Worm (Caenorhabditis elegans) whole organism, dauer: ENCODE data around the gene M03F4.6.

Source experiments
- unc-62 ChIP-seq: sonication (generic microtip); optimal IDR thresholded peaks from 2 replicates; lab custom pipeline; 2017; ENCODE audit warnings: missing biosample characterization, missing genetic modification reagents, missing genetic modification characterization

The M03F4.6 gene

ce11 chrX:4969228-4969627, at the start of gene M03F4.6:
M03F4.6 (minus strand) TSS chrX:4969328.
- TF ChIP-seq unc-62 (GFP tag; lab: Kevin White, UChicago) = no peak

DNA sequence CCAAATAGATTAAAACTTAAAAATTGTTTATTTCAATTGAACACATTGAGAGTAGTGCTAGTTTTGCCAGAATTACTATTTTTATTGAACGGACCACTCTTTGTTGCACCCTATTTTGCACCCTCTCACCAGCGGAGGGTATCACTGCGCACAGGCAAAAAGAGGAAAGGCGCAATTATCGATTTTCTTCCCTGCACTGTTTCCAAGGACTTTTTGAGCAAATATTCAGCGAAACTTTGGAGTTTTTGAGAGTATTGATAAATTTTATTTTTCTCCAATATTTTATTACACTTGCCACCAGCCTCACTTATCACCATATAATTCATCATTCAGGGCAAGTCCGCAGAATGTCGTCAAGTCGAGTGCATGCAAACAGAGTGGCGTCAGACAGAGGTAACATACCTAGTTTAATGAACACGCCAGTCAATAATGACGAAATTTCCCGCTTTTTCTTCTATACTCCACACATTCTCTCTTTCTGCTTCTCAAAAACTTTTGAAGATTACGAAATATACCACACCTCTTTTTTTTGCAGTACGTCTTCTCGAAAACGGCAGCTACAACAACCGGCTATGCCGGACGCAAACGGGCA, 49.0 kb upstream of the M03F4.6 start:
- no peak for TF ChIP-seq unc-62 (GFP tag; lab: Kevin White, UChicago)

DNA sequence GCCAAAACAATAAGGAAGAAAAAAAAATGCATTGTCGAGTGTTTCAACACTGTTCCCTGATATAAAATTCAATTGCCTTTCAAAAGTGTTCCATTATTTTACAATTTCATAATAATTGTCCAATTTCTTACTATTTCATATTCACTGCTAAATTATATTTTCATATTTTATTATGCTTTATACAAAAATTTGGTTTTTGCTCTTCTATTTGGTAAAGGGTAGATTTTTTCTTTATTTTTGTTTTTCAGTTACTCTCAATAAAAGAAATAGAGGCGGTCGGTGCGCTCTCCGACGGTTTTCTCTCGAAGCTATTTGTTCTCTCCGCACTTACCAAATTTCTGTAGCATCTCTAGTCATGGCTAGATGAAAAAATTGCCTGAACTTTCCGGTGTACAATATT, 48.5 kb upstream of the M03F4.6 start, which contains the start of gene sek-3:
Gene sek-3, plus strand, starts transcription at position 301 of the 400 bp plus-strand sequence.
- no peak for TF ChIP-seq unc-62 (GFP tag; lab: Kevin White, UChicago)

- TF ChIP-seq unc-62 (GFP tag; lab: Kevin White, UChicago) = no peak
Measured at ce11 chrX:5015775-5016174, 46.6 kb upstream of the M03F4.6 start, which contains the start of gene ZC449.8. ZC449.8 (plus strand) TSS chrX:5016075.

DNA sequence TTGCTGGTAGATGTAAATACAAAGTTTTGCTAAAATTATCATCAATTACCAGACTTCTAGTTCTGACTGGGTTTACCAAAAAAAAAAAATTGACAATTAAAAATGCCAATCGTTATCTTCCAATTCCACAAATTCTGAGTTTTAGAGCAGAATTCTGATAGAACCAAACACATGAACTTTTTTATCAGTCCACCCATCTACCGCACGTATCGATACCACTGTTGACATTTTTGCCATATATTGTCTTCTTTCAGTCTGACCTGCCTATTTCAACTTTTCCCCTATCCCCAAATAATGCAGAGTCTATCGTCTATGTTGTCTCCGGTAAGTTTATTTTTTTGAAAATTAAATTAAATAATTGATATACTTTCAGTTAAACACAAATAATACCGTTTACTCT, 44.7 kb upstream of the M03F4.6 start, which contains the start of gene ZC449.7:
Gene ZC449.7, plus strand, starts transcription at position 249 of the 400 bp plus-strand sequence.
- no peak for TF ChIP-seq unc-62 (GFP tag; lab: Kevin White, UChicago)

ce11 chrX:5009000-5009399, 39.9 kb upstream of the M03F4.6 start, which contains the start of gene hsd-3:
hsd-3 (plus strand) TSS chrX:5009300.
- no peak for TF ChIP-seq unc-62 (GFP tag; lab: Kevin White, UChicago)

- TF ChIP-seq unc-62 (GFP tag; lab: Kevin White, UChicago) = no peak
Measured at ce11 chrX:5006972-5007371, 37.8 kb upstream of the M03F4.6 start.

DNA sequence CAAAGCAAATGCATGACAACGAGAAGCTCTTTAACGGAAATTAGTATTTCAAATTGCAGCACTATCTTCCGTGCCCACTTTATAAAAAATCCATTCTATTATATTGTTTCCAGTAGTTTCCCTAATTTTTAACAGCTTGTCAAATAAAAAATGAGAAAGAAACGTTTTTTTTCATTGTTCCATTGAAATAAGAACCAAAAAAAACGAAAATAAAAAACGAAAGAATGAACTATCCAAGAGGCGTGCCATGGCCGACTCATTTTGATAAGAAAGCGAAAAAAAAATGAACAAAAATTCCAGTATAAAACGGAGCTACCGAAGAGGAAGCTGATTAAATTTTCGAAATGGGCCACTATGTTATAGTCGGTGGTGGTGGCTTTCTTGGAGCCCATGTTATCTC, 35.8 kb upstream of the M03F4.6 start, which contains the start of gene hsd-2:
Gene hsd-2, plus strand, starts transcription at position 301 of the 400 bp plus-strand sequence.
- TF ChIP-seq unc-62 (GFP tag; lab: Kevin White, UChicago) = no peak

ce11 chrX:4998875-4999274, 29.7 kb upstream of the M03F4.6 start, which contains the start of gene set-30:
set-30 (plus strand) TSS chrX:4999270.
- no peak for TF ChIP-seq unc-62 (GFP tag; lab: Kevin White, UChicago)

ce11 chrX:4997548-4998087, 28.5 kb upstream of the M03F4.6 start, which contains the start of gene ZC8.6:
ZC8.6 (minus strand) TSS chrX:4997598.
- no peak for TF ChIP-seq unc-62 (GFP tag; lab: Kevin White, UChicago)

- TF ChIP-seq unc-62 (GFP tag; lab: Kevin White, UChicago) = no peak
Measured at ce11 chrX:4992523-4992922, 23.4 kb upstream of the M03F4.6 start.

DNA sequence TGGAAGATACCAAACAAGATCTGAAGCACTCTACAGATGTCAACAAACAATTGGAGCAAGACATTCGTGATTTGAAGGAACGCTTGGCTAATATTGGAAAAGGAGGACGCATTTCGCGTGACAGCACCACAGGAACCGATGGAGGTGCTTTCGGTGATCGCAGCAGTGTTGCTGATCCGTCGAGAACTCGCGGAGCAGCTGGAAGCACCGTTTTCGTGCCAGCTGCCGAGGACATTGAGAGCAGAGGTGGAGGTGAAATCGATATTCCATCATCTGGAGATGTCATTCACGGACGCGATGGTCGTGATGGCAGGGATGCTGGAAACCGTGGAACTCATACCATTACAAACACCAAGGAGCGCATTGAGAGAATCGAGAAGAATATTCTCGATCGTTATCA, 18.5 kb upstream of the M03F4.6 start:
- TF ChIP-seq unc-62 (GFP tag; lab: Kevin White, UChicago) = no peak

DNA sequence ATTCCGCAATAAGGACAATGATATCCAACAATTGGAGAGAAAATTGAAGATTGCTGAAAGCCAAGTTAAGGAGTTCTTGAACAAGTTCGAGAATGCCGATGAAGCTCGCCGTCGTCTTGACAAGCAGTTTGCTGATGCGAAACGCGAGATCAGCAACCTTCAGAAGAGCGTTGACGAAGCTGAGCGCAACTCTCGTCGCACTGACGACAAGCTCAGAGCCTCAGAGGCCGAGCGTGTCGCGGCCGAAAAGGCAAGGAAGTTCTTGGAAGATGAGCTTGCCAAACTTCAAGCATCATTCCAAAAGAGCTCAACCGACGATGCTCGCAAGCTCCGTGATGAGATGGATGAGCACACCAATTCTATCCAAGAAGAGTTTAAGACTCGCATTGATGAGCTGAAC, 17.2 kb upstream of the M03F4.6 start:
- TF ChIP-seq unc-62 (GFP tag; lab: Kevin White, UChicago) = no peak

DNA sequence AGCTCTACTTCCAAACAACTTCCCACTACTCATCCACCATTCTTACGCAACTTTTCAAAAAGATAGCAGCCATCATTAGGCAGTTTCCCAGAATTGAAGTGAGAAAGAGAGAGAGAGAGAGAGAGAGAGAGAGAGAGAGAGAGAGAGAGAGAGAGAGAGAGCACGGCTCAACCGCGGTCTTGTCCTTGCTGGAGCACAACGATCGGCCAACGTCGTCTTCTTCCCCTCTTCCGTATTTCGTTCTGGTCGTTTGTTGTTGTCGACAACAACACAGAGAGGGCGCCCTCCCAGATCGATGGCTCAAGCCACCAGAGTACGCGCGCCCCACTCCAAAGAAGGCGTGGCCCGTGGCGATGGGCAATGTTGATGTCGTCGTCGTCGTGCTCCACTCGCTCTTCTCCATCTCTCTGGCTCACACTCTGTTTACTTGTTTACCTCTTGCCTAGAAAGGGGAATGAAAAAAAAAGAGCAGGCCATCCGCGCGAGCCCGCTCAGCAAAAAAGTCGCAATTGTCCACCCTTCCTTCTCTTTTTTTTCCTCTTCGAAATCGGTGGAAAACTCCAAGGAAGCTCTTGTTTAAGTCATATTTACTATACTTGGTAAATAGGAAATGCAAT, 13.0 kb upstream of the M03F4.6 start:
- TF ChIP-seq unc-62 (GFP tag; lab: Kevin White, UChicago) = no peak

ce11 chrX:4981579-4981978, 12.5 kb upstream of the M03F4.6 start:
- no peak for TF ChIP-seq unc-62 (GFP tag; lab: Kevin White, UChicago)

ce11 chrX:4981059-4981458, 11.9 kb upstream of the M03F4.6 start:
- TF ChIP-seq unc-62 (GFP tag; lab: Kevin White, UChicago) = no peak
